Worm (Caenorhabditis elegans) whole organism, young adult: ENCODE measurements around the gene lin-42.

ENCODE experiments used
- K11D2.4 ChIP-seq: fragments of 200-800 bp; sonication (Bioruptor generic); IDR thresholded peaks from 2 replicates; pipeline ENCODE4 v1.3.6; 2022; ENCODE audit warnings: missing genetic modification reagents, missing genetic modification characterization, missing compliant biosample characterization
- Y56A3A.18 ChIP-seq: fragments of 200-800 bp; sonication (Bioruptor generic); IDR thresholded peaks from 2 replicates; pipeline ENCODE4 v1.3.6; 2022; ENCODE audit warnings: missing genetic modification reagents, missing genetic modification characterization, missing compliant biosample characterization
- ama-1 ChIP-seq, 3 experiments: fragments of 150-350 bp in 1 of 3; sonication (generic microtip) in 2 of 3; optimal IDR thresholded peaks; 2 replicates each; lab custom pipeline; 2014 to 2018; ENCODE audit warnings: missing biosample characterization in 2 of 3, missing genetic modification characterization in 2 of 3, missing genetic modification reagents in 2 of 3
- attf-5 ChIP-seq: fragments of 200-800 bp; sonication (Bioruptor generic); optimal IDR thresholded peaks from 2 replicates; lab custom pipeline; 2018; ENCODE audit warnings: mild to moderate bottlenecking, missing genetic modification characterization, missing compliant biosample characterization
- ceh-27 ChIP-seq: fragments of 200-800 bp; sonication (Bioruptor generic); optimal IDR thresholded peaks from 2 replicates; lab custom pipeline; 2018; ENCODE audit warnings: mild to moderate bottlenecking, missing genetic modification characterization, moderate library complexity, missing compliant biosample characterization
- egl-18 ChIP-seq: fragments of 200-800 bp; sonication (Bioruptor generic); IDR thresholded peaks from 2 replicates; pipeline ENCODE4 v1.3.6; 2022; ENCODE audit warnings: missing genetic modification reagents, missing genetic modification characterization, missing compliant biosample characterization
- let-607 ChIP-seq, 2 experiments: fragments of 200-800 bp in 1 of 2; sonication (Bioruptor generic) in 1 of 2; sonication (generic microtip) in 1 of 2; optimal IDR thresholded peaks; 2 replicates each; lab custom pipeline; 2016 to 2018; ENCODE audit warnings: mild to moderate bottlenecking in 2 of 2, missing compliant biosample characterization in 2 of 2, missing genetic modification characterization in 2 of 2, moderate library complexity in 2 of 2, missing genotype in 1 of 2
- lsl-1 ChIP-seq: fragments of 200-800 bp; sonication (Bioruptor generic); optimal IDR thresholded peaks from 2 replicates; lab custom pipeline; 2018; ENCODE audit warnings: mild to moderate bottlenecking, missing genetic modification characterization, moderate library complexity, missing compliant biosample characterization
- mxl-1 ChIP-seq: sonication (generic microtip); optimal IDR thresholded peaks from 2 replicates; lab custom pipeline; 2016; ENCODE audit warnings: missing genetic modification characterization, missing compliant biosample characterization
- nfya-1 ChIP-seq: sonication (generic microtip); optimal IDR thresholded peaks from 2 replicates; lab custom pipeline; 2017; ENCODE audit warnings: antibody characterized with exemption, missing compliant biosample characterization, missing genetic modification characterization, borderline replicate concordance; ENCODE audit not compliant: insufficient read depth
- nhr-80 ChIP-seq: sonication (generic microtip); optimal IDR thresholded peaks from 2 replicates; lab custom pipeline; 2016; ENCODE audit warnings: missing genetic modification characterization, missing compliant biosample characterization
- pha-4 ChIP-seq: fragments of 150-350 bp; sonication (generic microtip); optimal IDR thresholded peaks from 2 replicates; lab custom pipeline; 2014; ENCODE audit warnings: missing biosample characterization, missing genetic modification reagents, missing genetic modification characterization
- snpc-4 ChIP-seq, 5 experiments: fragments of 150-350 bp in 1 of 5; sonication (generic microtip) in 4 of 5; optimal IDR thresholded peaks; 2 replicates each; lab custom pipeline; 2014 to 2018; ENCODE audit warnings: missing genetic modification characterization in 5 of 5, missing biosample characterization in 3 of 5, antibody characterized with exemption in 2 of 5, mild to moderate bottlenecking in 2 of 5, missing compliant biosample characterization in 2 of 5, missing genotype in 2 of 5, moderate library complexity in 2 of 5, missing genetic modification reagents in 1 of 5

DNA sequence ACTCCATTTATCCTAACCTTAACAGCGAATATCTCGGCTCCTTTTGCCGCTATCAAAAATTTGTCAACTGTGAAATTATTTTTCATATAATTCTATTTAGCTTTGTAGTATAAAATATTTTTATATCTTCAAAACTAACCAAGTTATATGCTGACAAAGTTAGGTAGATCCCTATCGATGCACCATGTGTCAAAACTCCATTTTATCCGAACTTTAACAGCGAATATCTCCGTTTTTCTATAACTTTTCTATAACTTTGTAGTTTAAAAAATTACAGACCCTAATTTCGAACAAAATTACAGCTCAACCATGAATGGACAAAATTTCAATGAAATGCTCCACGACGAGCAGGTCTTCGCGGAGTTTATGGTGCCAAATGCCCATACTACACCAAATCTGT, 43.6 kb upstream of the lin-42 start, which contains the start of gene Y57G7A.2:
- TF ChIP-seq ama-1 (optimal IDR thresholded peaks at IDR 0.05; lab: Kevin White, UChicago) (no peak), ama-1 (GFP tag; optimal IDR thresholded peaks at IDR 0.05; lab: Kevin White, UChicago) (no peak), egl-18 (no peak), pha-4 (no peak), attf-5 (GFP tag; lab: Kevin White, UChicago) (no peak), nfya-1 (tag; lab: Kevin White, UChicago) (no peak), let-607 (tag; optimal IDR thresholded peaks at IDR 0.05; lab: Kevin White, UChicago) (no peak), Y56A3A.18 (GFP tag; lab: Robert Waterston, UW) (no peak), mxl-1 (tag; lab: Kevin White, UChicago) (no peak), K11D2.4 (no peak), snpc-4 (GFP tag; optimal IDR thresholded peaks at IDR 0.05; lab: Kevin White, UChicago) (no peak), snpc-4 (tag; optimal IDR thresholded peaks at IDR 0.05; lab: Kevin White, UChicago) (no peak), lsl-1 (no peak), nhr-80 (tag; lab: Kevin White, UChicago) (no peak), ceh-27 (GFP tag; lab: Kevin White, UChicago) (no peak)
